Fruit fly (Drosophila melanogaster) whole organism, adult: ENCODE results near the gene miple2.

Experiments
- Crg-1 ChIP-seq: fragments of 200-800 bp; sonication (Bioruptor generic); optimal IDR thresholded peaks from 2 replicates; lab custom pipeline; 2016; ENCODE audit warnings: missing biosample characterization, missing genetic modification characterization
- kay ChIP-seq: fragments of 200-800 bp; sonication (Bioruptor generic); peaks from one replicate; lab custom pipeline; 2016; ENCODE audit warnings: missing biosample characterization, missing genetic modification characterization, borderline replicate concordance

DNA sequence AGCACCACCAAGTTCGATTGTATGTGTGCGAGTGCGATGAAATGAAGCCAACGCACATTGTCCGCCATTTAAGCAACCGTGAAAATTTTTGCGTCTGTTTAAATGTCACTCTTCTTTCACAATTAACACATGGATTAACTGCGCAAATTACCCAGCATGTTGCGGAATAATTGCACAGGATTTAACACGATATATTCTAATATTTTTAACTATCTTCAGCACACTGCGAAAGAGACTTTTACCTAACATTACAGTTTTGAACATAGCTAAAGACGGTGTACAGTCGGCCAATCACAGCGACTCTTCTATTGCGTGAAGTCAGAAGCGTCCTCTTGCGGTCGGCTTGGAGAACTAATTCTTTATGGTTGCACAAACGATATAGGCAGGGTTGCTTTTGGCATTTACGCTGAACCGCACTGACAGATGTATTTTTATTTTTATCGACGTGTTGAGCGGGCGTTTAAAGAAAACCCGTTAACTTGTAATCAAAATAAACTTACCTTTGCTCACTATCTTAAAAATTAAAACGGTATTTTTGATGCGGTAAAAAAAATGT, 24.3 kb upstream of the miple2 start:
- TF ChIP-seq Crg-1 (GFP tag; lab: Kevin White, UChicago): peak; percentile 68
- TF ChIP-seq kay (GFP tag; lab: Kevin White, UChicago): no peak
